Worm (Caenorhabditis elegans): Measurements from ENCODE around the gene C24A8.5.
A peak's percentile ranks its signal among the peaks of the same experiment; 100 is the strongest.

C24A8.5 gene

ce11 chrX:4303200-4303599 is 25.5 kb downstream of the C24A8.5 start:
- TF ChIP-seq unc-130 (tag; optimal IDR thresholded peaks at IDR 0.05) (no peak), ceh-90 (tag; optimal IDR thresholded peaks at IDR 0.05) (no peak)

- TF ChIP-seq unc-130 (tag; optimal IDR thresholded peaks at IDR 0.05) (no peak), C34B4.2 (tag; optimal IDR thresholded peaks at IDR 0.05) (no peak), fkh-10 (GFP tag; optimal IDR thresholded peaks at IDR 0.05) (peak; percentile 66), ceh-82 (tag; optimal IDR thresholded peaks at IDR 0.05) (peak in 1 of 3 experiments; percentile 19), efl-1 (optimal IDR thresholded peaks at IDR 0.05) (no peak), efl-1 (GFP tag; optimal IDR thresholded peaks at IDR 0.05 in 1 of 2) (peak in 1 of 2 experiments; percentile 78), nhr-11 (tag; optimal IDR thresholded peaks at IDR 0.05) (no peak), tlp-1 (tag; optimal IDR thresholded peaks at IDR 0.05) (no peak), hlh-17 (GFP tag; optimal IDR thresholded peaks at IDR 0.05; ENCODE audit: borderline replicate concordance) (no peak), aly-2 (tag; optimal IDR thresholded peaks at IDR 0.05) (peak; percentile 17), lin-14 (GFP tag; optimal IDR thresholded peaks at IDR 0.05) (peak; percentile 59)
Measured at ce11 chrX:4297452-4297851, 31.3 kb downstream of the C24A8.5 start, which contains the start of gene paf-2. TSS of gene paf-2 (minus strand) at chrX:4297741.

- TF ChIP-seq lir-3 (tag; optimal IDR thresholded peaks at IDR 0.05; ENCODE audit: poor library complexity) (no peak), hlh-4 (tag; optimal IDR thresholded peaks at IDR 0.05) (no peak), lin-39 (tag; optimal IDR thresholded peaks at IDR 0.05) (no peak), elt-2 (tag; optimal IDR thresholded peaks at IDR 0.05) (no peak), nhr-20 (tag; optimal IDR thresholded peaks at IDR 0.05) (no peak), zip-4 (GFP tag; optimal IDR thresholded peaks at IDR 0.05) (no peak), nhr-90 (tag; optimal IDR thresholded peaks at IDR 0.05; ENCODE audit: poor library complexity) (no peak), fkh-4 (tag; optimal IDR thresholded peaks at IDR 0.05; ENCODE audit: borderline replicate concordance) (peak; percentile 86), ceh-8 (GFP tag; optimal IDR thresholded peaks at IDR 0.05) (no peak), dsc-1 (tag; optimal IDR thresholded peaks at IDR 0.05) (peak; percentile 96), irx-1 (tag; optimal IDR thresholded peaks at IDR 0.05) (no peak), dpl-1 (GFP tag; optimal IDR thresholded peaks at IDR 0.05) (no peak)
Measured at ce11 chrX:4295917-4296316, 32.8 kb downstream of the C24A8.5 start.

- TF ChIP-seq ceh-82 (tag; optimal IDR thresholded peaks at IDR 0.05) (no peak), ces-1 (GFP tag; optimal IDR thresholded peaks at IDR 0.05) (no peak), zip-4 (GFP tag; optimal IDR thresholded peaks at IDR 0.05) (no peak), fkh-8 (tag; optimal IDR thresholded peaks at IDR 0.05) (no peak), elt-2 (tag; optimal IDR thresholded peaks at IDR 0.05) (no peak), snu-23 (GFP tag; optimal IDR thresholded peaks at IDR 0.05) (peak; percentile 38), hlh-17 (GFP tag; optimal IDR thresholded peaks at IDR 0.05; ENCODE audit: borderline replicate concordance) (no peak), unc-98 (GFP tag; IDR thresholded peaks at IDR 0.05) (no peak), nhr-84 (tag; optimal IDR thresholded peaks at IDR 0.05) (no peak), hpl-2 (GFP tag; optimal IDR thresholded peaks at IDR 0.05) (no peak), fkh-4 (tag; optimal IDR thresholded peaks at IDR 0.05; ENCODE audit: borderline replicate concordance) (no peak), lir-3 (tag; optimal IDR thresholded peaks at IDR 0.05; ENCODE audit: poor library complexity) (no peak), lin-13 (GFP tag; optimal IDR thresholded peaks at IDR 0.05) (no peak), efl-3 (GFP tag; optimal IDR thresholded peaks at IDR 0.05) (no peak), lin-14 (GFP tag; optimal IDR thresholded peaks at IDR 0.05) (peak; percentile 59), xbp-1 (tag; optimal IDR thresholded peaks at IDR 0.05) (no peak), mdl-1 (tag; optimal IDR thresholded peaks at IDR 0.05) (no peak), mep-1 (tag; optimal IDR thresholded peaks at IDR 0.05) (no peak), nhr-20 (tag; optimal IDR thresholded peaks at IDR 0.05) (peak; percentile 26), nhr-85 (tag) (no peak), nhr-12 (tag; optimal IDR thresholded peaks at IDR 0.05) (no peak), unc-62 (GFP tag; optimal IDR thresholded peaks at IDR 0.05) (no peak), jun-1 (tag; optimal IDR thresholded peaks at IDR 0.05) (no peak), egl-27 (tag; optimal IDR thresholded peaks at IDR 0.05) (no peak), lin-35 (GFP tag; optimal IDR thresholded peaks at IDR 0.05) (no peak), ets-5 (GFP tag; IDR thresholded peaks at IDR 0.05) (no peak), sup-37 (GFP tag; optimal IDR thresholded peaks at IDR 0.05) (no peak), rnt-1 (tag; optimal IDR thresholded peaks at IDR 0.05) (peak; percentile 44), fkh-10 (GFP tag; optimal IDR thresholded peaks at IDR 0.05) (no peak), C04F5.9 (tag; optimal IDR thresholded peaks at IDR 0.05) (no peak), ceh-88 (GFP tag; IDR thresholded peaks at IDR 0.05) (no peak), pqm-1 (tag; optimal IDR thresholded peaks at IDR 0.05) (no peak)
Measured at ce11 chrX:4294957-4295356, 33.8 kb downstream of the C24A8.5 start.

Data from whole organism, L1 larva.